Worm (Caenorhabditis elegans) whole organism, L4 larva: ENCODE measurements around the gene tbc-20.

Experiments used
- D1046.2 ChIP-seq: fragments of 200-800 bp; sonication (Bioruptor generic); IDR thresholded peaks from 2 replicates; pipeline ENCODE4 v1.3.6; 2022; ENCODE audit warnings: missing genetic modification characterization, missing compliant biosample characterization
- F37D6.2 ChIP-seq: sonication (generic microtip); optimal IDR thresholded peaks from 2 replicates; lab custom pipeline; 2016; ENCODE audit warnings: mild to moderate bottlenecking, missing genetic modification characterization, missing compliant biosample characterization
- F49E8.2 ChIP-seq: sonication (generic microtip); optimal IDR thresholded peaks from 2 replicates; lab custom pipeline; 2016; ENCODE audit warnings: missing compliant biosample characterization, mild to moderate bottlenecking, missing genetic modification characterization, borderline replicate concordance
- R02D3.7 ChIP-seq: fragments of 150-350 bp; sonication (generic microtip); optimal IDR thresholded peaks from 3 replicates; lab custom pipeline; 2014; ENCODE audit warnings: missing biosample characterization, missing genetic modification characterization
- T20F7.1 ChIP-seq: fragments of 200-800 bp; sonication (Bioruptor generic); optimal IDR thresholded peaks from 2 replicates; lab custom pipeline; 2018; ENCODE audit warnings: mild to moderate bottlenecking, missing genetic modification characterization, missing compliant biosample characterization
- T26A8.4 ChIP-seq: fragments of 200-800 bp; sonication (Bioruptor generic); IDR thresholded peaks from 2 replicates; pipeline ENCODE4 v1.3.6; 2022; ENCODE audit warnings: missing genetic modification characterization, missing compliant biosample characterization
- Y105C5A.15 ChIP-seq: fragments of 200-800 bp; sonication (Bioruptor generic); IDR thresholded peaks from 2 replicates; pipeline ENCODE4 v1.3.6; 2022; ENCODE audit warnings: missing genetic modification characterization, missing compliant biosample characterization
- Y48G9A.11 ChIP-seq: fragments of 200-800 bp; sonication (Bioruptor generic); IDR thresholded peaks from 2 replicates; pipeline ENCODE4 v1.3.6; 2022; ENCODE audit warnings: missing genetic modification reagents, missing genetic modification characterization, missing compliant biosample characterization
- ZK337.2 ChIP-seq: fragments of 200-800 bp; sonication (Bioruptor generic); IDR thresholded peaks from 2 replicates; pipeline ENCODE4 v1.3.6; 2022; ENCODE audit warnings: missing genetic modification reagents, missing genetic modification characterization, missing compliant biosample characterization
- aly-2 ChIP-seq: sonication (generic microtip); optimal IDR thresholded peaks from 2 replicates; lab custom pipeline; 2018; ENCODE audit warnings: missing biosample characterization, missing genetic modification characterization
- arid-1 ChIP-seq: fragments of 200-800 bp; sonication (Bioruptor generic); conservative IDR thresholded peaks from 2 replicates; pipeline ENCODE4 v1.3.6; 2022; ENCODE audit warnings: missing genetic modification reagents, missing genetic modification characterization, missing compliant biosample characterization
- ceh-20 ChIP-seq: fragments of 200-800 bp; sonication (Bioruptor generic); IDR thresholded peaks from 2 replicates; pipeline ENCODE4 v1.3.6; 2022; ENCODE audit warnings: missing genetic modification reagents, missing genetic modification characterization, missing compliant biosample characterization
- ceh-32 ChIP-seq: sonication (generic microtip); optimal IDR thresholded peaks from 2 replicates; lab custom pipeline; 2016; ENCODE audit warnings: mild to moderate bottlenecking, missing genetic modification characterization, missing compliant biosample characterization; ENCODE audit not compliant: poor library complexity
- ceh-44 ChIP-seq: fragments of 200-800 bp; sonication (Bioruptor generic); IDR thresholded peaks from 2 replicates; pipeline ENCODE4 v1.3.6; 2022; ENCODE audit warnings: missing genetic modification reagents, missing genetic modification characterization, missing compliant biosample characterization
- ctbp-1 ChIP-seq: fragments of 200-800 bp; sonication (Bioruptor generic); IDR thresholded peaks from 2 replicates; pipeline ENCODE4 v1.3.6; 2022; ENCODE audit warnings: missing genetic modification reagents, missing genetic modification characterization, missing compliant biosample characterization
- daf-12 ChIP-seq: fragments of 150-350 bp; optimal IDR thresholded peaks from 2 replicates; lab custom pipeline; 2014; ENCODE audit warnings: missing biosample characterization, missing genetic modification reagents, missing genetic modification characterization
- daf-16 ChIP-seq, 3 experiments: sonication (generic microtip); optimal IDR thresholded peaks; 2 replicates each; lab custom pipeline; 2016 to 2017; ENCODE audit warnings: missing genetic modification characterization in 3 of 3, missing genetic modification reagents in 3 of 3, mild to moderate bottlenecking in 2 of 3, missing compliant biosample characterization in 2 of 3, missing biosample characterization in 1 of 3, moderate library complexity in 1 of 3
- daf-19 ChIP-seq: fragments of 200-800 bp; sonication (Bioruptor generic); conservative IDR thresholded peaks from 2 replicates; pipeline ENCODE4 v1.3.6; 2022; ENCODE audit warnings: missing genetic modification characterization, missing compliant biosample characterization
- dmd-8 ChIP-seq: fragments of 200-800 bp; sonication (Bioruptor generic); IDR thresholded peaks from 2 replicates; pipeline ENCODE4 v1.3.6; 2022; ENCODE audit warnings: missing genetic modification characterization, missing compliant biosample characterization
- dmd-9 ChIP-seq: fragments of 200-800 bp; sonication (Bioruptor generic); IDR thresholded peaks from 2 replicates; pipeline ENCODE4 v1.3.6; 2022; ENCODE audit warnings: missing genetic modification reagents, missing genetic modification characterization, missing compliant biosample characterization
- dpl-1 ChIP-seq: fragments of 150-350 bp; optimal IDR thresholded peaks from 2 replicates; lab custom pipeline; 2014; ENCODE audit warnings: missing biosample characterization, missing genetic modification reagents, missing genetic modification characterization
- egl-43 ChIP-seq: fragments of 200-800 bp; sonication (Bioruptor generic); IDR thresholded peaks from 2 replicates; pipeline ENCODE4 v1.3.6; 2022; ENCODE audit warnings: missing genetic modification reagents, missing genetic modification characterization, missing compliant biosample characterization
- hlh-11 ChIP-seq: fragments of 200-800 bp; sonication (Bioruptor generic); optimal IDR thresholded peaks from 2 replicates; lab custom pipeline; 2018; ENCODE audit warnings: mild to moderate bottlenecking, missing genetic modification characterization, missing compliant biosample characterization
- hlh-30 ChIP-seq: sonication (generic microtip); optimal IDR thresholded peaks from 2 replicates; lab custom pipeline; 2017; ENCODE audit warnings: antibody characterized with exemption, mild to moderate bottlenecking, missing genetic modification characterization, missing compliant biosample characterization; ENCODE audit not compliant: insufficient read depth
- lim-7 ChIP-seq: fragments of 200-800 bp; sonication (Bioruptor generic); IDR thresholded peaks from 2 replicates; pipeline ENCODE4 v1.3.6; 2022; ENCODE audit warnings: missing genetic modification characterization, missing compliant biosample characterization
- lin-1 ChIP-seq: fragments of 200-800 bp; sonication (Bioruptor generic); IDR thresholded peaks from 2 replicates; pipeline ENCODE4 v1.3.6; 2022; ENCODE audit warnings: missing genetic modification reagents, missing genetic modification characterization, missing compliant biosample characterization
- lin-13 ChIP-seq: fragments of 150-350 bp; optimal IDR thresholded peaks from 2 replicates; lab custom pipeline; 2014; ENCODE audit warnings: missing biosample characterization, missing genetic modification reagents, missing genetic modification characterization
- lin-15B ChIP-seq: fragments of 150-350 bp; sonication (generic microtip); optimal IDR thresholded peaks from 3 replicates; lab custom pipeline; 2014; ENCODE audit warnings: missing biosample characterization, missing genetic modification characterization
- lsy-2 ChIP-seq, 2 experiments: fragments of 150-350 bp in 1 of 2; sonication (generic microtip) in 1 of 2; optimal IDR thresholded peaks; 2 replicates each; lab custom pipeline; 2014 to 2017; ENCODE audit warnings: missing biosample characterization in 2 of 2, missing genetic modification characterization in 2 of 2
- mdl-1 ChIP-seq, 2 experiments: fragments of 150-350 bp in 1 of 2; sonication (generic microtip) in 1 of 2; optimal IDR thresholded peaks; 2 replicates each; lab custom pipeline; 2014 to 2017; ENCODE audit warnings: missing biosample characterization in 2 of 2, missing genetic modification characterization in 2 of 2
- mdt-29 ChIP-seq: fragments of 200-800 bp; sonication (Bioruptor generic); IDR thresholded peaks from 2 replicates; pipeline ENCODE4 v1.3.6; 2022; ENCODE audit warnings: missing genetic modification reagents, missing genetic modification characterization, missing compliant biosample characterization
- mep-1 ChIP-seq: fragments of 150-350 bp; sonication (generic microtip); optimal IDR thresholded peaks from 3 replicates; lab custom pipeline; 2014; ENCODE audit warnings: missing biosample characterization, missing genetic modification characterization
- mxl-2 ChIP-seq: fragments of 200-800 bp; sonication (Bioruptor generic); conservative IDR thresholded peaks from 2 replicates; pipeline ENCODE4 v1.3.6; 2022; ENCODE audit warnings: missing genetic modification reagents, missing genetic modification characterization, missing compliant biosample characterization
- mxl-3 ChIP-seq: fragments of 200-800 bp; sonication (Bioruptor generic); optimal IDR thresholded peaks from 2 replicates; lab custom pipeline; 2018; ENCODE audit warnings: mild to moderate bottlenecking, missing genetic modification characterization, missing compliant biosample characterization
- nhr-10 ChIP-seq: fragments of 150-350 bp; optimal IDR thresholded peaks from 2 replicates; lab custom pipeline; 2014; ENCODE audit warnings: missing biosample characterization, missing genetic modification characterization
- nhr-11 ChIP-seq: fragments of 150-350 bp; optimal IDR thresholded peaks from 2 replicates; lab custom pipeline; 2014; ENCODE audit warnings: missing biosample characterization, missing genetic modification characterization
- nhr-111 ChIP-seq: fragments of 200-800 bp; sonication (Bioruptor generic); optimal IDR thresholded peaks from 2 replicates; lab custom pipeline; 2018; ENCODE audit warnings: mild to moderate bottlenecking, missing genetic modification characterization, missing compliant biosample characterization
- nhr-237 ChIP-seq: sonication (generic microtip); optimal IDR thresholded peaks from 2 replicates; lab custom pipeline; 2017; ENCODE audit warnings: missing biosample characterization, missing genetic modification characterization
- nhr-41 ChIP-seq: fragments of 200-800 bp; sonication (Bioruptor generic); IDR thresholded peaks from 2 replicates; pipeline ENCODE4 v1.3.6; 2022; ENCODE audit warnings: missing genetic modification reagents, missing genetic modification characterization, missing compliant biosample characterization
- nhr-42 ChIP-seq: fragments of 200-800 bp; sonication (Bioruptor generic); IDR thresholded peaks from 2 replicates; pipeline ENCODE4 v1.3.6; 2022; ENCODE audit warnings: missing genetic modification characterization, missing compliant biosample characterization
- nhr-6 ChIP-seq: fragments of 150-350 bp; optimal IDR thresholded peaks from 2 replicates; lab custom pipeline; 2014; ENCODE audit warnings: missing biosample characterization, missing genetic modification characterization
- nhr-77 ChIP-seq: fragments of 150-350 bp; optimal IDR thresholded peaks from 2 replicates; lab custom pipeline; 2014; ENCODE audit warnings: missing biosample characterization, missing genetic modification characterization
- pha-4 ChIP-seq, 2 experiments: fragments of 150-350 bp in 1 of 2; fragments of 200-800 bp in 1 of 2; sonication (Bioruptor generic) in 1 of 2; IDR thresholded peaks in 1 of 2; optimal IDR thresholded peaks in 1 of 2; 2 replicates each; pipeline versions ENCODE4 v1.3.6 to Lab custom; 2014 to 2022; ENCODE audit warnings: missing genetic modification characterization in 2 of 2, missing genetic modification reagents in 2 of 2, missing biosample characterization in 1 of 2, missing compliant biosample characterization in 1 of 2
- rbr-2 ChIP-seq: sonication (generic microtip); optimal IDR thresholded peaks from 2 replicates; lab custom pipeline; 2016; ENCODE audit warnings: missing genotype, missing genetic modification characterization, missing compliant biosample characterization
- saeg-2 ChIP-seq: fragments of 200-800 bp; sonication (Bioruptor generic); IDR thresholded peaks from 2 replicates; pipeline ENCODE4 v1.3.6; 2022; ENCODE audit warnings: missing genetic modification reagents, missing genetic modification characterization, missing compliant biosample characterization
- spr-1 ChIP-seq: sonication (generic microtip); optimal IDR thresholded peaks from 2 replicates; lab custom pipeline; 2016; ENCODE audit warnings: mild to moderate bottlenecking, missing genetic modification characterization, missing compliant biosample characterization
- unc-39 ChIP-seq: sonication (generic microtip); optimal IDR thresholded peaks from 2 replicates; lab custom pipeline; 2017; ENCODE audit warnings: missing biosample characterization, missing genetic modification characterization
- zag-1 ChIP-seq: fragments of 150-350 bp; optimal IDR thresholded peaks from 2 replicates; lab custom pipeline; 2014; ENCODE audit warnings: missing biosample characterization, missing genetic modification characterization
- zfp-2 ChIP-seq: sonication (generic microtip); optimal IDR thresholded peaks from 2 replicates; lab custom pipeline; 2016; ENCODE audit warnings: mild to moderate bottlenecking, missing genetic modification characterization, missing compliant biosample characterization

Gene tbc-20

DNA sequence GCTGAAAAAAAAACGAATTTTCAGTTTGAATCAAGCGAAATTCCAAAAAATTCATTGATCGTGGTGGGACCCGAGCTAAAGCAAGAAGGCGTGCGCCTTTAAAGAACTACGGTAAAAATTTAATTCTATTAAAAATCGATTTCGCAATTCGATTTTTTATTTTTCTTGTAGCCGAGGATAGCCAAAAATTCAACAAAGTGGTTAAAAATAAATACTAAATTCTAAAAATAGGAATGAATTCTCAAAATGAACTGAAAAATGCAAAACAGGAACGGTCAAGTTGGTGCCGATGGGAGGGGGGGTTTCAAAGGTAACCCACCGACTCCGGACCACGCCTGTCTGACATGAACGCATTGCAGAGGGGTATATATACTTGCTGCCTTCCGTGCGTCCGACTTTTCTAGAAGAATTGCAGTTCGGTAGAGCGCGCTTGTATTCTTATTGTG lies 2.8 kb downstream of the tbc-20 start (continued):
- TF ChIP-seq mdt-29 (GFP tag; lab: Robert Waterston, UW), result peak; percentile 50; the same call in 1 of the 2 replicates
- TF ChIP-seq D1046.2 (GFP tag; lab: Robert Waterston, UW), result no peak
- no peak for TF ChIP-seq daf-12 (tag; lab: Kevin White, UChicago)
- no peak for TF ChIP-seq lin-15B (tag; lab: Kevin White, UChicago)
- TF ChIP-seq nhr-237, result no peak
- TF ChIP-seq dpl-1 (GFP tag; lab: Kevin White, UChicago), result peak; percentile 68
- TF ChIP-seq R02D3.7, result no peak
- TF ChIP-seq nhr-41, result 0 out of 2 replicates have a peak, but pooled peaks have one; percentile 33
- TF ChIP-seq dmd-9, result no peak
- no peak for TF ChIP-seq ctbp-1
- peak; percentile 53; the same call in 1 of the 2 replicates for TF ChIP-seq Y48G9A.11 (GFP tag; lab: Robert Waterston, UW)
- TF ChIP-seq lsy-2 (tag; optimal IDR thresholded peaks at IDR 0.05; lab: Kevin White, UChicago), result peak in 1 of 2 experiments; percentile 75
- no peak for TF ChIP-seq nhr-6 (tag; lab: Kevin White, UChicago)
- TF ChIP-seq saeg-2 (GFP tag; lab: Robert Waterston, UW), result no peak
- TF ChIP-seq rbr-2 (tag; lab: Kevin White, UChicago), result peak; percentile 64
- peak; percentile 59; the same call in 1 of the 2 replicates for TF ChIP-seq dmd-8 (GFP tag; lab: Robert Waterston, UW)
- TF ChIP-seq hlh-11 (tag; lab: Kevin White, UChicago), result peak; percentile 47
- TF ChIP-seq T26A8.4 (GFP tag; lab: Robert Waterston, UW), result peak; percentile 86
- no peak for TF ChIP-seq F49E8.2
- peak; percentile 73 for TF ChIP-seq ceh-20
- TF ChIP-seq nhr-77 (tag; lab: Kevin White, UChicago), result peak; percentile 54
- TF ChIP-seq T20F7.1 (GFP tag; lab: Kevin White, UChicago), result no peak
- TF ChIP-seq mdl-1 (tag; optimal IDR thresholded peaks at IDR 0.05; lab: Kevin White, UChicago), result no peak
- 0 out of 2 replicates have a peak, but pooled peaks have one; percentile 27 for TF ChIP-seq ZK337.2 (GFP tag; lab: Robert Waterston, UW)
- no peak for TF ChIP-seq nhr-10 (tag; lab: Kevin White, UChicago)
- peak; percentile 52 for TF ChIP-seq mep-1 (tag; lab: Kevin White, UChicago)
- TF ChIP-seq Y105C5A.15 (GFP tag; lab: Robert Waterston, UW), result no peak
- TF ChIP-seq arid-1, result peak; percentile 63
- peak; percentile 48 for TF ChIP-seq lin-13
- TF ChIP-seq mxl-2 (GFP tag; lab: Robert Waterston, UW), result no peak
- TF ChIP-seq pha-4 (GFP tag; IDR thresholded peaks at IDR 0.05; lab: Robert Waterston, UW), result peak; percentile 40; the same call in 1 of the 2 replicates
- no peak for TF ChIP-seq pha-4 (tag; optimal IDR thresholded peaks at IDR 0.05; lab: Kevin White, UChicago)
- no peak for TF ChIP-seq ceh-32 (tag; lab: Kevin White, UChicago)
- peak; percentile 68 for TF ChIP-seq egl-43
- TF ChIP-seq unc-39 (tag; lab: Kevin White, UChicago), result no peak
- TF ChIP-seq lin-1 (GFP tag; lab: Robert Waterston, UW), result peak; percentile 63; the same call in 1 of the 2 replicates
- peak; percentile 59; the same call in 1 of the 2 replicates for TF ChIP-seq lim-7 (GFP tag; lab: Robert Waterston, UW)
- TF ChIP-seq nhr-42 (GFP tag; lab: Robert Waterston, UW), result peak; percentile 86
- TF ChIP-seq spr-1, result peak; percentile 20
- TF ChIP-seq zfp-2 (tag; lab: Kevin White, UChicago), result no peak
- TF ChIP-seq hlh-30 (tag; lab: Kevin White, UChicago), result peak; percentile 50
- no peak for TF ChIP-seq nhr-111 (GFP tag; lab: Kevin White, UChicago)
- TF ChIP-seq aly-2 (tag; lab: Kevin White, UChicago), result no peak
- peak in 1 of 2 experiments; percentile 33 for TF ChIP-seq daf-16 (GFP tag; optimal IDR thresholded peaks at IDR 0.05; lab: Kevin White, UChicago)
- peak; percentile 28 for TF ChIP-seq daf-16 (tag; optimal IDR thresholded peaks at IDR 0.05; lab: Kevin White, UChicago)
- TF ChIP-seq daf-19 (GFP tag; lab: Robert Waterston, UW), result no peak
- peak; percentile 57; the same call in 1 of the 2 replicates for TF ChIP-seq ceh-44 (GFP tag; lab: Robert Waterston, UW)
- TF ChIP-seq nhr-11, result no peak
- TF ChIP-seq mxl-3 (GFP tag; lab: Kevin White, UChicago), result peak; percentile 26
- TF ChIP-seq F37D6.2, result peak; percentile 72
- TF ChIP-seq zag-1 (tag; lab: Kevin White, UChicago), result no peak
